Fruit fly (Drosophila melanogaster) whole organism, embryonic: ENCODE measurements around the gene Ice2.

Experiments used
- B-H2 ChIP-seq: fragments of 200-800 bp; sonication (Bioruptor generic); optimal IDR thresholded peaks from 2 replicates; lab custom pipeline; 2018; ENCODE audit warnings: missing biosample characterization, mild to moderate bottlenecking, missing genetic modification characterization
- Bdp1 ChIP-seq: fragments of 200-800 bp; sonication (Bioruptor generic); optimal IDR thresholded peaks from 3 replicates; lab custom pipeline; 2016; ENCODE audit warnings: missing biosample characterization, missing genetic modification characterization
- CG10147 ChIP-seq: fragments of 200-800 bp; sonication (Bioruptor generic); optimal IDR thresholded peaks from 2 replicates; lab custom pipeline; 2019; ENCODE audit warnings: missing biosample characterization, mild to moderate bottlenecking, missing genetic modification characterization, moderate library complexity
- CG10209 ChIP-seq: fragments of 200-800 bp; sonication (Bioruptor generic); optimal IDR thresholded peaks from 3 replicates; lab custom pipeline; 2017; ENCODE audit warnings: missing biosample characterization, mild to moderate bottlenecking, missing genetic modification characterization, missing genetic modification reagents
- CG10959 ChIP-seq: fragments of 200-800 bp; sonication (Bioruptor generic); IDR thresholded peaks from 2 replicates; pipeline ENCODE4 v1.3.6; 2022; ENCODE audit warnings: missing biosample characterization, missing genetic modification characterization
- CG11247 ChIP-seq: fragments of 200-800 bp; sonication (Bioruptor generic); IDR thresholded peaks from 2 replicates; pipeline ENCODE4 v1.3.6; 2022; ENCODE audit warnings: missing biosample characterization, missing genetic modification characterization
- CG14050 ChIP-seq: fragments of 200-800 bp; sonication (Bioruptor generic); IDR thresholded peaks from 3 replicates; pipeline ENCODE4 v1.3.6; 2022; ENCODE audit warnings: missing biosample characterization, missing genetic modification characterization
- CG17328 ChIP-seq: fragments of 200-800 bp; sonication (Bioruptor generic); IDR thresholded peaks from 2 replicates; pipeline ENCODE4 v1.3.6; 2022; ENCODE audit warnings: missing biosample characterization, missing genetic modification characterization
- CG17568 ChIP-seq: fragments of 200-800 bp; sonication (Bioruptor generic); optimal IDR thresholded peaks from 2 replicates; lab custom pipeline; 2018; ENCODE audit warnings: missing biosample characterization, mild to moderate bottlenecking, missing genetic modification characterization, moderate library complexity
- CG17802 ChIP-seq: fragments of 200-800 bp; sonication (Bioruptor generic); optimal IDR thresholded peaks from 2 replicates; lab custom pipeline; 2018; ENCODE audit warnings: missing biosample characterization, mild to moderate bottlenecking, missing genetic modification characterization, moderate library complexity
- CG1792 ChIP-seq: fragments of 200-800 bp; sonication (Bioruptor generic); optimal IDR thresholded peaks from 2 replicates; lab custom pipeline; 2016; ENCODE audit warnings: missing biosample characterization, missing genetic modification characterization
- CG18599 ChIP-seq: fragments of 200-800 bp; sonication (Bioruptor generic); optimal IDR thresholded peaks from 3 replicates; lab custom pipeline; 2017; ENCODE audit warnings: missing biosample characterization, missing genetic modification characterization, mild to moderate bottlenecking, moderate library complexity, missing genetic modification reagents
- CG2120 ChIP-seq: fragments of 200-800 bp; sonication (Bioruptor generic); optimal IDR thresholded peaks from 3 replicates; lab custom pipeline; 2016; ENCODE audit warnings: missing biosample characterization, missing genetic modification characterization
- CG2202 ChIP-seq: fragments of 200-800 bp; sonication (Bioruptor generic); optimal IDR thresholded peaks from 2 replicates; lab custom pipeline; 2018; ENCODE audit warnings: missing biosample characterization, mild to moderate bottlenecking, missing genetic modification characterization
- CG31224 ChIP-seq: fragments of 200-800 bp; sonication (Bioruptor generic); IDR thresholded peaks from 2 replicates; pipeline ENCODE4 v1.3.6; 2022; ENCODE audit warnings: missing biosample characterization, missing genetic modification characterization
- CG34422 ChIP-seq: fragments of 200-800 bp; sonication (Bioruptor generic); IDR thresholded peaks from 3 replicates; pipeline ENCODE4 v1.3.6; 2022; ENCODE audit warnings: missing biosample characterization, missing genetic modification characterization
- CG3995 ChIP-seq: fragments of 200-800 bp; sonication (Bioruptor generic); optimal IDR thresholded peaks from 3 replicates; lab custom pipeline; 2016; ENCODE audit warnings: missing biosample characterization, missing genetic modification characterization
- CG43689 ChIP-seq: fragments of 200-800 bp; sonication (Bioruptor generic); IDR thresholded peaks from 2 replicates; pipeline ENCODE4 v1.3.6; 2022; ENCODE audit warnings: missing biosample characterization, missing genetic modification characterization
- CG4404 ChIP-seq: fragments of 200-800 bp; sonication (Bioruptor generic); IDR thresholded peaks from 2 replicates; pipeline ENCODE4 v1.3.6; 2022; ENCODE audit warnings: missing biosample characterization, missing genetic modification characterization
- CG6813 ChIP-seq: fragments of 200-800 bp; sonication (Bioruptor generic); optimal IDR thresholded peaks from 2 replicates; lab custom pipeline; 2017; ENCODE audit warnings: missing biosample characterization, missing genetic modification characterization, mild to moderate bottlenecking, moderate library complexity, missing genetic modification reagents
- CG9932 ChIP-seq: fragments of 200-800 bp; sonication (Bioruptor generic); IDR thresholded peaks from 2 replicates; pipeline ENCODE4 v1.3.6; 2022; ENCODE audit warnings: missing biosample characterization, missing genetic modification characterization
- D19A ChIP-seq: fragments of 200-800 bp; optimal IDR thresholded peaks from 3 replicates; lab custom pipeline; 2019; ENCODE audit warnings: missing biosample characterization, mild to moderate bottlenecking, missing genetic modification characterization, moderate library complexity
- Dip3 ChIP-seq: fragments of 200-800 bp; sonication (Bioruptor generic); optimal IDR thresholded peaks from 3 replicates; lab custom pipeline; 2016; ENCODE audit warnings: missing biosample characterization, missing genetic modification characterization
- Fer1 ChIP-seq: fragments of 200-800 bp; sonication (Bioruptor generic); optimal IDR thresholded peaks from 2 replicates; lab custom pipeline; 2017; ENCODE audit warnings: missing biosample characterization, mild to moderate bottlenecking, missing genetic modification characterization
- HLH54F ChIP-seq: fragments of 200-800 bp; sonication (Bioruptor generic); optimal IDR thresholded peaks from 3 replicates; lab custom pipeline; 2016; ENCODE audit warnings: missing biosample characterization, missing genetic modification characterization
- Hand ChIP-seq: fragments of 200-800 bp; sonication (Bioruptor generic); optimal IDR thresholded peaks from 2 replicates; lab custom pipeline; 2017; ENCODE audit warnings: mild to moderate bottlenecking, missing biosample characterization, missing genetic modification reagents, missing genetic modification characterization
- Myb ChIP-seq: fragments of 200-800 bp; sonication (Bioruptor generic); optimal IDR thresholded peaks from 2 replicates; lab custom pipeline; 2016; ENCODE audit warnings: missing biosample characterization, missing genetic modification characterization
- NFAT ChIP-seq: fragments of 200-800 bp; sonication (Bioruptor generic); IDR thresholded peaks from 2 replicates; pipeline ENCODE4 v1.3.6; 2022; ENCODE audit warnings: missing biosample characterization, missing genetic modification characterization
- NK7.1 ChIP-seq: fragments of 200-800 bp; sonication (Bioruptor generic); optimal IDR thresholded peaks from 3 replicates; lab custom pipeline; 2016; ENCODE audit warnings: missing biosample characterization, missing genetic modification characterization
- Poxn ChIP-seq: fragments of 200-800 bp; sonication (Bioruptor generic); IDR thresholded peaks from 2 replicates; pipeline ENCODE4 v1.3.6; 2022; ENCODE audit warnings: missing biosample characterization, missing genetic modification characterization
- Side ChIP-seq: fragments of 200-800 bp; sonication (Bioruptor generic); optimal IDR thresholded peaks from 2 replicates; lab custom pipeline; 2016; ENCODE audit warnings: missing biosample characterization, missing genetic modification characterization
- Xbp1 ChIP-seq: fragments of 200-800 bp; sonication (Bioruptor generic); optimal IDR thresholded peaks from 3 replicates; lab custom pipeline; 2016; ENCODE audit warnings: missing biosample characterization, mild to moderate bottlenecking, missing genetic modification characterization
- az2 ChIP-seq: fragments of 200-800 bp; sonication (Bioruptor generic); optimal IDR thresholded peaks from 3 replicates; lab custom pipeline; 2016; ENCODE audit warnings: missing biosample characterization, missing genetic modification characterization
- bigmax ChIP-seq: fragments of 200-800 bp; sonication (Bioruptor generic); optimal IDR thresholded peaks from 2 replicates; lab custom pipeline; 2018; ENCODE audit warnings: missing biosample characterization, mild to moderate bottlenecking, missing genetic modification characterization
- br ChIP-seq: fragments of >200 bp; optimal IDR thresholded peaks from 2 replicates; lab custom pipeline; 2017
- chinmo ChIP-seq: fragments of 200-800 bp; sonication (Bioruptor generic); IDR thresholded peaks from 4 replicates; pipeline ENCODE4 v1.3.6; 2022; ENCODE audit warnings: missing biosample characterization, missing genetic modification characterization; ENCODE audit not compliant: partially characterized antibody
- corto ChIP-seq: fragments of 200-800 bp; sonication (Bioruptor generic); optimal IDR thresholded peaks from 2 replicates; lab custom pipeline; 2016; ENCODE audit warnings: missing biosample characterization, mild to moderate bottlenecking, missing genetic modification characterization, moderate library complexity
- disco-r ChIP-seq: fragments of 200-800 bp; sonication (Bioruptor generic); optimal IDR thresholded peaks from 2 replicates; lab custom pipeline; 2016; ENCODE audit warnings: missing biosample characterization, missing genetic modification characterization
- dpn ChIP-seq, 2 experiments: fragments of 200-800 bp; sonication (Bioruptor generic); optimal IDR thresholded peaks; 3 replicates each; lab custom pipeline; 2016; ENCODE audit warnings: missing biosample characterization in 2 of 2, missing genetic modification characterization in 2 of 2
- dysf ChIP-seq: fragments of 200-800 bp; sonication (Bioruptor generic); IDR thresholded peaks from 3 replicates; pipeline ENCODE4 v1.3.6; 2022; ENCODE audit warnings: missing biosample characterization, missing genetic modification characterization
- grau ChIP-seq: fragments of 200-800 bp; optimal IDR thresholded peaks from 3 replicates; lab custom pipeline; 2019; ENCODE audit warnings: missing biosample characterization, mild to moderate bottlenecking, missing genetic modification characterization, moderate library complexity
- h ChIP-seq: fragments of >200 bp; optimal IDR thresholded peaks from 2 replicates; lab custom pipeline; 2017
- her ChIP-seq: fragments of 200-800 bp; sonication (Bioruptor generic); optimal IDR thresholded peaks from 2 replicates; lab custom pipeline; 2016; ENCODE audit warnings: missing biosample characterization, missing genetic modification characterization
- lab ChIP-seq: fragments of 200-800 bp; sonication (Bioruptor generic); optimal IDR thresholded peaks from 3 replicates; lab custom pipeline; 2017; ENCODE audit warnings: missing biosample characterization, missing genetic modification characterization, mild to moderate bottlenecking, moderate library complexity, missing genetic modification reagents
- pita ChIP-seq: fragments of 200-800 bp; sonication (Bioruptor generic); optimal IDR thresholded peaks from 2 replicates; lab custom pipeline; 2017; ENCODE audit warnings: missing biosample characterization, mild to moderate bottlenecking, missing genetic modification characterization
- pnt ChIP-seq: fragments of 200-800 bp; sonication (Bioruptor generic); optimal IDR thresholded peaks from 3 replicates; lab custom pipeline; 2016; ENCODE audit warnings: missing biosample characterization, missing genetic modification characterization
- sd ChIP-seq: fragments of 200-800 bp; sonication (Bioruptor generic); optimal IDR thresholded peaks from 3 replicates; lab custom pipeline; 2018; ENCODE audit warnings: missing biosample characterization, mild to moderate bottlenecking, missing genetic modification characterization, moderate library complexity
- sens ChIP-seq: fragments of 200-800 bp; sonication (Bioruptor generic); peaks from one replicate; lab custom pipeline; 2016; ENCODE audit warnings: missing biosample characterization, missing genetic modification characterization
- slbo ChIP-seq: fragments of 200-800 bp; sonication (Bioruptor generic); IDR thresholded peaks from 2 replicates; pipeline ENCODE4 v1.3.6; 2022; ENCODE audit warnings: missing biosample characterization, missing genetic modification characterization
- sob ChIP-seq: fragments of 200-800 bp; sonication (Bioruptor generic); IDR thresholded peaks from 2 replicates; pipeline ENCODE4 v1.3.6; 2022; ENCODE audit warnings: missing biosample characterization, missing genetic modification characterization
- tup ChIP-seq: fragments of 200-800 bp; sonication (Bioruptor generic); optimal IDR thresholded peaks from 2 replicates; lab custom pipeline; 2016; ENCODE audit warnings: missing biosample characterization, mild to moderate bottlenecking, missing genetic modification characterization, moderate library complexity
- vfl ChIP-seq: fragments of 200-800 bp; sonication (Bioruptor generic); optimal IDR thresholded peaks from 2 replicates; lab custom pipeline; 2016; ENCODE audit warnings: missing biosample characterization, missing genetic modification characterization

The Ice2 gene

DNA sequence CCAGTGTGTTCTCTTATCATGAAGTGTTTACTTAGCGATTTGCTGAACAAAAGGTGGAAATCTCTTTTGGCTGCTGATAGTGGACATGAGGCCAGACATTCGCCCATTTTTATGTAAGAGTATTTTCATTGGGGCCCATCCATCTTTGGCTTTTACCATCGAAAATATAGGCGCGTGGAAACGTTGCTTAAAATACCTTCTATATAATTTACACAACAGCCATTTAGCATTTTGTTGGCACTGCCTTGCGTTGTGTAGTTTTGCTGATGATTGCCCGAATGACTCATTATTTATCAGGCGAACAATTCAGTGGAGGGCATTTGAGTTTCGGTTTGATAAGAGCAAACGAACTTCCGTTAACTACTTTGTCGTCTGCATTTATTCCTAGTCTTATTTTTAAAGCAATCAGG is 31.6 kb downstream of the Ice2 start (continued):
- TF ChIP-seq sob (GFP tag; lab: Robert Waterston, UW) (no peak), CG18599 (GFP tag; lab: Kevin White, UChicago) (peak; percentile 64), tup (peak; percentile 36), CG17568 (peak; percentile 50), her (GFP tag; lab: Kevin White, UChicago) (peak; percentile 0), CG17802 (tag; lab: Kevin White, UChicago) (no peak), CG1792 (GFP tag; lab: Kevin White, UChicago) (peak; percentile 25), NK7.1 (GFP tag; lab: Kevin White, UChicago) (peak; percentile 32), h (lab: Kevin White, UChicago) (no peak), Bdp1 (GFP tag; lab: Kevin White, UChicago) (peak; percentile 1), NFAT (GFP tag; lab: Robert Waterston, UW) (peak; percentile 31; the same call in 1 of the 2 replicates), Xbp1 (peak; percentile 38), CG9932 (GFP tag; lab: Robert Waterston, UW) (peak; percentile 47), slbo (GFP tag; lab: Robert Waterston, UW) (peak; percentile 66), disco-r (GFP tag; lab: Kevin White, UChicago) (peak; percentile 53), vfl (GFP tag; lab: Kevin White, UChicago) (peak; percentile 0), CG43689 (GFP tag; lab: Robert Waterston, UW) (0 out of 2 replicates have a peak, but pooled peaks have one; percentile 16), grau (tag; lab: Kevin White, UChicago) (peak; percentile 61), chinmo (GFP tag; lab: Robert Waterston, UW) (peak; percentile 87; the same call in 2 of the 4 replicates), CG10959 (GFP tag; lab: Robert Waterston, UW) (no peak), CG31224 (GFP tag; lab: Robert Waterston, UW) (peak; percentile 35; the same call in 1 of the 2 replicates), pnt (no peak), B-H2 (GFP tag; lab: Kevin White, UChicago) (peak; percentile 24), D19A (tag; lab: Kevin White, UChicago) (peak; percentile 94), HLH54F (GFP tag; lab: Kevin White, UChicago) (peak; percentile 59), bigmax (GFP tag; lab: Kevin White, UChicago) (no peak), Dip3 (GFP tag; lab: Kevin White, UChicago) (peak; percentile 65), br (lab: Kevin White, UChicago) (no peak), Fer1 (GFP tag; lab: Kevin White, UChicago) (peak; percentile 53), CG10209 (peak; percentile 64), CG3995 (GFP tag; lab: Kevin White, UChicago) (no peak), az2 (peak; percentile 17), CG17328 (peak; percentile 52), Poxn (0 out of 2 replicates have a peak, but pooled peaks have one; percentile 14), CG6813 (GFP tag; lab: Kevin White, UChicago) (peak; percentile 38), corto (GFP tag; lab: Kevin White, UChicago) (no peak), CG2202 (no peak), CG34422 (GFP tag; lab: Robert Waterston, UW) (no peak), CG4404 (GFP tag; lab: Robert Waterston, UW) (no peak), sens (peak; percentile 51), Hand (peak; percentile 49), CG10147 (GFP tag; lab: Kevin White, UChicago) (peak; percentile 8), CG2120 (GFP tag; lab: Kevin White, UChicago) (peak; percentile 79), CG11247 (GFP tag; lab: Robert Waterston, UW) (no peak), dpn (GFP tag; optimal IDR thresholded peaks at IDR 0.05; lab: Kevin White, UChicago) (peak in 1 of 2 experiments; percentile 42), dysf (peak; percentile 52; the same call in 2 of the 3 replicates), Myb (peak; percentile 31), CG14050 (GFP tag; lab: Robert Waterston, UW) (no peak), Side (GFP tag; lab: Kevin White, UChicago) (peak; percentile 0), sd (tag; lab: Kevin White, UChicago) (peak; percentile 89), pita (GFP tag; lab: Kevin White, UChicago) (no peak), lab (peak; percentile 51)
